Worm (Caenorhabditis elegans) whole organism, L1 larva: ENCODE data around the gene F46F2.5.

ENCODE experiments used
- C04F5.9 ChIP-seq: sonication (generic microtip); optimal IDR thresholded peaks from 2 replicates; lab custom pipeline; 2016; ENCODE audit warnings: missing genetic modification characterization, missing compliant biosample characterization
- Y116A8C.19 ChIP-seq: sonication (generic microtip); optimal IDR thresholded peaks from 2 replicates; lab custom pipeline; 2016; ENCODE audit warnings: missing compliant biosample characterization, missing genetic modification characterization, borderline replicate concordance
- aha-1 ChIP-seq: fragments of 150-350 bp; optimal IDR thresholded peaks from 2 replicates; lab custom pipeline; 2014; ENCODE audit warnings: missing biosample characterization, missing genetic modification characterization
- alr-1 ChIP-seq: fragments of 200-800 bp; sonication (Bioruptor generic); optimal IDR thresholded peaks from 2 replicates; lab custom pipeline; 2018; ENCODE audit warnings: borderline replicate concordance, mild to moderate bottlenecking, missing genetic modification characterization, missing compliant biosample characterization
- blmp-1 ChIP-seq: fragments of 150-350 bp; optimal IDR thresholded peaks from 2 replicates; lab custom pipeline; 2014; ENCODE audit warnings: missing biosample characterization, missing genetic modification characterization
- ceh-8 ChIP-seq: fragments of 200-800 bp; sonication (Bioruptor generic); optimal IDR thresholded peaks from 2 replicates; lab custom pipeline; 2018; ENCODE audit warnings: mild to moderate bottlenecking, missing genetic modification characterization, moderate library complexity, missing compliant biosample characterization
- ceh-82 ChIP-seq, 3 experiments: fragments of 150-350 bp in 1 of 3; sonication (generic microtip) in 2 of 3; optimal IDR thresholded peaks; 2 replicates each; lab custom pipeline; 2014 to 2017; ENCODE audit warnings: missing biosample characterization in 3 of 3, missing genetic modification characterization in 3 of 3
- ceh-88 ChIP-seq: fragments of 200-800 bp; sonication (Bioruptor generic); IDR thresholded peaks from 2 replicates; pipeline ENCODE4 v1.3.6; 2022; ENCODE audit warnings: missing genetic modification characterization, missing compliant biosample characterization
- ces-1 ChIP-seq: fragments of 150-350 bp; optimal IDR thresholded peaks from 2 replicates; lab custom pipeline; 2014; ENCODE audit warnings: missing biosample characterization, missing genetic modification reagents, missing genetic modification characterization
- dsc-1 ChIP-seq: sonication (generic microtip); optimal IDR thresholded peaks from 2 replicates; lab custom pipeline; 2016; ENCODE audit warnings: mild to moderate bottlenecking, missing genetic modification characterization, missing compliant biosample characterization
- efl-1 ChIP-seq, 4 experiments: fragments of 150-350 bp; optimal IDR thresholded peaks in 3 of 4; peaks in 1 of 4; 1 replicate in 1 of 4; 2 replicates in 3 of 4; lab custom pipeline; 2014; ENCODE audit warnings: missing biosample characterization in 2 of 4, missing genetic modification characterization in 2 of 4, missing genetic modification reagents in 2 of 4
- efl-3 ChIP-seq: fragments of 200-800 bp; sonication (Bioruptor generic); optimal IDR thresholded peaks from 2 replicates; lab custom pipeline; 2018; ENCODE audit warnings: mild to moderate bottlenecking, missing genetic modification characterization, missing compliant biosample characterization
- egl-27 ChIP-seq, 2 experiments: fragments of 150-350 bp in 1 of 2; sonication (generic microtip); optimal IDR thresholded peaks; 3 replicates each; lab custom pipeline; 2017 to 2018; ENCODE audit warnings: missing biosample characterization in 2 of 2, missing genetic modification characterization in 2 of 2, missing genetic modification reagents in 2 of 2
- elt-2 ChIP-seq: sonication (generic microtip); optimal IDR thresholded peaks from 2 replicates; lab custom pipeline; 2016; ENCODE audit warnings: missing genetic modification characterization, mild to moderate bottlenecking, inconsistent platforms, missing compliant biosample characterization, missing genetic modification reagents
- elt-3 ChIP-seq, 6 experiments: fragments of 150-350 bp in 1 of 6; sonication (generic microtip); optimal IDR thresholded peaks; 2 replicates each; lab custom pipeline; 2017 to 2018; ENCODE audit warnings: missing biosample characterization in 6 of 6, missing genetic modification characterization in 6 of 6, inconsistent platforms in 1 of 6
- fkh-10 ChIP-seq: sonication (generic microtip); optimal IDR thresholded peaks from 2 replicates; lab custom pipeline; 2017; ENCODE audit warnings: missing biosample characterization, missing genetic modification reagents, missing genetic modification characterization
- fkh-4 ChIP-seq: sonication (generic microtip); optimal IDR thresholded peaks from 2 replicates; lab custom pipeline; 2016; ENCODE audit warnings: missing compliant biosample characterization, missing genetic modification characterization, borderline replicate concordance
- fkh-8 ChIP-seq: sonication (generic microtip); optimal IDR thresholded peaks from 2 replicates; lab custom pipeline; 2016; ENCODE audit warnings: mild to moderate bottlenecking, missing genetic modification characterization, missing compliant biosample characterization
- fos-1 ChIP-seq: fragments of 150-350 bp; optimal IDR thresholded peaks from 2 replicates; lab custom pipeline; 2014; ENCODE audit warnings: missing biosample characterization, missing genetic modification characterization
- grh-1 ChIP-seq: fragments of 200-800 bp; sonication (Bioruptor generic); IDR thresholded peaks from 2 replicates; pipeline ENCODE4 v1.3.6; 2022; ENCODE audit warnings: missing genetic modification reagents, missing genetic modification characterization, missing compliant biosample characterization
- hlh-4 ChIP-seq: sonication (generic microtip); optimal IDR thresholded peaks from 2 replicates; lab custom pipeline; 2016; ENCODE audit warnings: mild to moderate bottlenecking, missing genetic modification characterization, missing compliant biosample characterization
- jun-1 ChIP-seq: fragments of 150-350 bp; optimal IDR thresholded peaks from 2 replicates; lab custom pipeline; 2014; ENCODE audit warnings: missing biosample characterization, missing genetic modification reagents, missing genetic modification characterization
- lin-13 ChIP-seq: fragments of 150-350 bp; optimal IDR thresholded peaks from 2 replicates; lab custom pipeline; 2014; ENCODE audit warnings: missing biosample characterization, missing genetic modification reagents, missing genetic modification characterization
- lin-14 ChIP-seq: fragments of 200-800 bp; sonication (Bioruptor generic); optimal IDR thresholded peaks from 2 replicates; lab custom pipeline; 2018; ENCODE audit warnings: mild to moderate bottlenecking, missing genetic modification characterization, moderate library complexity, missing compliant biosample characterization
- lin-35 ChIP-seq, 2 experiments: fragments of 150-350 bp; optimal IDR thresholded peaks; 2 replicates each; lab custom pipeline; 2014; ENCODE audit warnings: missing biosample characterization in 2 of 2, missing genetic modification characterization in 2 of 2, missing genetic modification reagents in 2 of 2
- lir-3 ChIP-seq: sonication (generic microtip); optimal IDR thresholded peaks from 2 replicates; lab custom pipeline; 2016; ENCODE audit warnings: mild to moderate bottlenecking, missing genetic modification characterization, moderate library complexity, missing compliant biosample characterization; ENCODE audit not compliant: poor library complexity
- lsy-2 ChIP-seq, 2 experiments: fragments of 150-350 bp; optimal IDR thresholded peaks; 2 replicates each; lab custom pipeline; 2014; ENCODE audit warnings: missing biosample characterization in 2 of 2, missing genetic modification characterization in 2 of 2
- mef-2 ChIP-seq: fragments of 150-350 bp; optimal IDR thresholded peaks from 2 replicates; lab custom pipeline; 2014; ENCODE audit warnings: missing biosample characterization, missing genetic modification characterization
- mep-1 ChIP-seq: fragments of 150-350 bp; optimal IDR thresholded peaks from 2 replicates; lab custom pipeline; 2014; ENCODE audit warnings: missing biosample characterization, missing genetic modification characterization
- nhr-11 ChIP-seq: fragments of 150-350 bp; optimal IDR thresholded peaks from 2 replicates; lab custom pipeline; 2014; ENCODE audit warnings: missing biosample characterization, missing genetic modification characterization
- nhr-12 ChIP-seq: sonication (generic microtip); optimal IDR thresholded peaks from 2 replicates; lab custom pipeline; 2017; ENCODE audit warnings: missing biosample characterization, missing genetic modification characterization
- nhr-19 ChIP-seq: fragments of 200-800 bp; sonication (Bioruptor generic); conservative IDR thresholded peaks from 2 replicates; pipeline ENCODE4 v1.3.6; 2022; ENCODE audit warnings: missing genetic modification characterization, missing compliant biosample characterization
- nhr-237 ChIP-seq: fragments of 150-350 bp; optimal IDR thresholded peaks from 2 replicates; lab custom pipeline; 2014; ENCODE audit warnings: missing biosample characterization, missing genetic modification characterization
- nhr-28 ChIP-seq: fragments of 150-350 bp; optimal IDR thresholded peaks from 2 replicates; lab custom pipeline; 2014; ENCODE audit warnings: missing biosample characterization, missing genetic modification characterization
- nhr-71 ChIP-seq: sonication (generic microtip); optimal IDR thresholded peaks from 2 replicates; lab custom pipeline; 2016; ENCODE audit warnings: mild to moderate bottlenecking, missing genetic modification characterization, moderate library complexity, missing compliant biosample characterization
- nhr-76 ChIP-seq: sonication (generic microtip); optimal IDR thresholded peaks from 2 replicates; lab custom pipeline; 2017; ENCODE audit warnings: missing biosample characterization, missing genetic modification characterization
- nhr-77 ChIP-seq: fragments of 150-350 bp; optimal IDR thresholded peaks from 2 replicates; lab custom pipeline; 2014; ENCODE audit warnings: missing biosample characterization, missing genetic modification characterization
- nhr-85 ChIP-seq: sonication (generic microtip); peaks from one replicate; lab custom pipeline; 2016; ENCODE audit warnings: missing genetic modification characterization, inconsistent platforms, missing compliant biosample characterization
- nhr-90 ChIP-seq: sonication (generic microtip); optimal IDR thresholded peaks from 2 replicates; lab custom pipeline; 2016; ENCODE audit warnings: mild to moderate bottlenecking, missing genetic modification characterization, missing compliant biosample characterization; ENCODE audit not compliant: poor library complexity
- pag-3 ChIP-seq: sonication (generic microtip); optimal IDR thresholded peaks from 2 replicates; lab custom pipeline; 2017; ENCODE audit warnings: missing genetic modification characterization, mild to moderate bottlenecking, missing compliant biosample characterization, antibody characterized with exemption, borderline replicate concordance; ENCODE audit not compliant: insufficient read depth
- snpc-4 ChIP-seq: fragments of 150-350 bp; optimal IDR thresholded peaks from 2 replicates; lab custom pipeline; 2014; ENCODE audit warnings: missing biosample characterization, missing genetic modification characterization
- snu-23 ChIP-seq: sonication (generic microtip); optimal IDR thresholded peaks from 2 replicates; lab custom pipeline; 2016; ENCODE audit warnings: missing genetic modification characterization, missing compliant biosample characterization
- sox-4 ChIP-seq: sonication (generic microtip); optimal IDR thresholded peaks from 2 replicates; lab custom pipeline; 2016; ENCODE audit warnings: missing genetic modification characterization, missing compliant biosample characterization
- sup-37 ChIP-seq: fragments of 200-800 bp; sonication (Bioruptor generic); optimal IDR thresholded peaks from 2 replicates; lab custom pipeline; 2018; ENCODE audit warnings: mild to moderate bottlenecking, missing genetic modification characterization, missing compliant biosample characterization
- swsn-7 ChIP-seq: sonication (generic microtip); optimal IDR thresholded peaks from 2 replicates; lab custom pipeline; 2016; ENCODE audit warnings: missing genetic modification characterization, missing compliant biosample characterization
- unc-130 ChIP-seq: fragments of 150-350 bp; optimal IDR thresholded peaks from 2 replicates; lab custom pipeline; 2017; ENCODE audit warnings: missing biosample characterization, missing genetic modification characterization, inconsistent platforms
- unc-98 ChIP-seq: fragments of 200-800 bp; sonication (Bioruptor generic); IDR thresholded peaks from 2 replicates; pipeline ENCODE4 v1.3.6; 2022; ENCODE audit warnings: missing genetic modification characterization, missing compliant biosample characterization
- vab-15 ChIP-seq: sonication (generic microtip); optimal IDR thresholded peaks from 2 replicates; lab custom pipeline; 2017; ENCODE audit warnings: missing genotype, mild to moderate bottlenecking, missing genetic modification characterization, missing compliant biosample characterization
- xbp-1 ChIP-seq: sonication (generic microtip); optimal IDR thresholded peaks from 2 replicates; lab custom pipeline; 2016; ENCODE audit warnings: missing genetic modification characterization, missing compliant biosample characterization
- zag-1 ChIP-seq: fragments of 150-350 bp; optimal IDR thresholded peaks from 2 replicates; lab custom pipeline; 2014; ENCODE audit warnings: missing biosample characterization, missing genetic modification characterization
- ztf-11 ChIP-seq, 2 experiments: sonication (generic microtip); optimal IDR thresholded peaks; 2 replicates each; lab custom pipeline; 2016 to 2017; ENCODE audit warnings: missing genetic modification characterization in 2 of 2, missing biosample characterization in 1 of 2, missing compliant biosample characterization in 1 of 2
- ztf-4 ChIP-seq: fragments of 150-350 bp; optimal IDR thresholded peaks from 2 replicates; lab custom pipeline; 2014; ENCODE audit warnings: missing biosample characterization, missing genetic modification characterization

F46F2.5 gene

DNA sequence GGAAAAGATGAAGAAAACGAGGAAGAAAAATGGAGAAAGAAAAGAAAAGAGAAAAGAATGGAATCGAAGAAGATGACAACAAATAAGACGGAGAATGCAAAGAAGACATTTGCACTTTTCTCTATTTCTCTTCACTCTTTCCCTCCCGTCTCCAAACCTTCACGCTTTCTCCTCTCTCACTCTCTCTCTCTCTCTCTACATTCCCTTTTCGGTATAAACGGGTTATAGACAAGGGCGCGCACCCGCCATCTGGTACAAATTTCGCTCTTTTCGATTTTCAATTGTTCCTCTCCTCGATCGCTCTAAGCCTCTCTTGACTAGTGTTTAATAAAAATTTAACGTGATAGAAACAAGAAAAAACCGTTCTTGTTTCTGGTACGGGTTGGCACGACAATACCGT is 14.3 kb downstream of the F46F2.5 start (continued):
- TF ChIP-seq nhr-90 (peak; percentile 35), fos-1 (tag; lab: Kevin White, UChicago) (peak; percentile 64), hlh-4 (tag; lab: Kevin White, UChicago) (no peak), nhr-237 (tag; lab: Kevin White, UChicago) (peak; percentile 43), lin-35 (GFP tag; optimal IDR thresholded peaks at IDR 0.05; lab: Kevin White, UChicago) (peak; percentile 14 to 64), sup-37 (GFP tag; lab: Kevin White, UChicago) (no peak), efl-1 (optimal IDR thresholded peaks at IDR 0.05; lab: Kevin White, UChicago) (peak; percentile 48 to 68), efl-1 (GFP tag; optimal IDR thresholded peaks at IDR 0.05 in 1 of 2; lab: Kevin White, UChicago) (peak in 1 of 2 experiments; percentile 92), egl-27 (tag; optimal IDR thresholded peaks at IDR 0.05; lab: Kevin White, UChicago) (peak; percentile 71 to 91), alr-1 (tag; lab: Kevin White, UChicago) (no peak), mep-1 (tag; lab: Kevin White, UChicago) (peak; percentile 37), nhr-77 (peak; percentile 52), Y116A8C.19 (no peak), nhr-85 (tag; lab: Kevin White, UChicago) (peak; percentile 97), mef-2 (no peak), lin-14 (peak; percentile 95), C04F5.9 (tag; lab: Kevin White, UChicago) (no peak), ztf-11 (tag; optimal IDR thresholded peaks at IDR 0.05; lab: Kevin White, UChicago) (no peak), snpc-4 (tag; lab: Kevin White, UChicago) (no peak), swsn-7 (tag; lab: Kevin White, UChicago) (peak; percentile 61), unc-130 (peak; percentile 26), elt-3 (tag; optimal IDR thresholded peaks at IDR 0.05; lab: Kevin White, UChicago) (peak in 3 of 6 experiments; percentile 41 to 82 (median 54)), aha-1 (tag; lab: Kevin White, UChicago) (no peak), ztf-4 (peak; percentile 64), snu-23 (GFP tag; lab: Kevin White, UChicago) (peak; percentile 86), fkh-10 (peak; percentile 52), nhr-71 (tag; lab: Kevin White, UChicago) (peak; percentile 86), ceh-82 (tag; optimal IDR thresholded peaks at IDR 0.05; lab: Kevin White, UChicago) (peak; percentile 54 to 75 (median 64)), fkh-8 (tag; lab: Kevin White, UChicago) (no peak), blmp-1 (tag; lab: Kevin White, UChicago) (peak; percentile 100), lsy-2 (tag; optimal IDR thresholded peaks at IDR 0.05; lab: Kevin White, UChicago) (peak; percentile 27 to 84), sox-4 (tag; lab: Kevin White, UChicago) (no peak), pag-3 (tag; lab: Kevin White, UChicago) (no peak), dsc-1 (tag; lab: Kevin White, UChicago) (peak; percentile 72), lir-3 (tag; lab: Kevin White, UChicago) (peak; percentile 49), lin-13 (GFP tag; lab: Kevin White, UChicago) (peak; percentile 58), nhr-19 (peak; percentile 57), grh-1 (GFP tag; lab: Robert Waterston, UW) (peak; percentile 82), nhr-12 (tag; lab: Kevin White, UChicago) (no peak), ceh-8 (GFP tag; lab: Kevin White, UChicago) (peak; percentile 10), ces-1 (GFP tag; lab: Kevin White, UChicago) (peak; percentile 70), jun-1 (tag; lab: Kevin White, UChicago) (peak; percentile 44), vab-15 (tag; lab: Kevin White, UChicago) (no peak), elt-2 (no peak), nhr-11 (tag; lab: Kevin White, UChicago) (peak; percentile 0), zag-1 (peak; percentile 65), unc-98 (GFP tag; lab: Robert Waterston, UW) (no peak), nhr-76 (tag; lab: Kevin White, UChicago) (no peak), efl-3 (GFP tag; lab: Kevin White, UChicago) (no peak), ceh-88 (0 out of 2 replicates have a peak, but pooled peaks have one; percentile 20), fkh-4 (tag; lab: Kevin White, UChicago) (no peak), nhr-28 (tag; lab: Kevin White, UChicago) (no peak), xbp-1 (tag; lab: Kevin White, UChicago) (peak; percentile 45)
